Fruit fly (Drosophila melanogaster): Measurements from ENCODE around the gene bsk.

Gene bsk

DNA sequence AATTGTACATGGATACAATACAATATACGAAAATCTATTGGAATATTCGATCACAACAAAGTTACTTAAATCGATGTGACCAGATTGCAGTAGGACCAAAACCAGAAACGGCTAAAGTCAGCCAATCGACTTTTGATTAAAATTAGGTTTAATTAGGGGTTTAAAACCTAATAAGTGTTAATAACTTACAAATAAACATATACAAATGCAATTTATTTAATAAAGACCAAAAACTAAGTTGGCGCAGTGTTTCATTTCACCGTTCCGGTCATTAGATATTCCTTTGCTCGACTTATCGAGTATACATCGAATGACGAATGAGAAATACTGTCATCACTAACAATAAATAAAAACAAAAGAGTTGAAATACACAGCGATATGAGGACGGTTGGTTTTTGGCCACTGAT, at the start of gene bsk, which contains the start of gene CG31717:
Gene bsk (minus strand): TSS at position 61 of the 407 bp plus-strand sequence.
Gene CG31717 (plus strand): TSS at position 297 of the 407 bp plus-strand sequence.
- TF ChIP-seq CG17801 (GFP tag; optimal IDR thresholded peaks at IDR 0.05; ENCODE audit: partially characterized antibody), result peak; percentile 51

DNA sequence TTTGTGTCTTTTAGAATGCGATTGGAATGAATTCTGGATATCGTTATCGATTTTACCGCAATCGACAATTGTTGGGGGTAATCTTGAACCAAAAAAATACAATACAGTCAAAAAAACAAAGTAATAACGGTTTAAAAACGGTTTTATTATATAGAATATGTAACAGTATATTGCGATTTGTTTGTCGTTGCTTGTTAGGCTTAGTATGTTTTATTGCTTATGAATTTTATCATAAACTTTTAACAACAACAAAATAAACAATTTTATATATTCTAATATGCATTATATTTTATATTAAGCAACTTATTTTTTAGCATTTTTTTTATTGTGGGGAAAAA, 49.5 kb upstream of the bsk start, which contains the start of gene CYLD:
Gene CYLD (minus strand): TSS at position 38 of the 338 bp plus-strand sequence.
- TF ChIP-seq CG17801 (GFP tag; optimal IDR thresholded peaks at IDR 0.05; ENCODE audit: partially characterized antibody), result peak; percentile 66

DNA sequence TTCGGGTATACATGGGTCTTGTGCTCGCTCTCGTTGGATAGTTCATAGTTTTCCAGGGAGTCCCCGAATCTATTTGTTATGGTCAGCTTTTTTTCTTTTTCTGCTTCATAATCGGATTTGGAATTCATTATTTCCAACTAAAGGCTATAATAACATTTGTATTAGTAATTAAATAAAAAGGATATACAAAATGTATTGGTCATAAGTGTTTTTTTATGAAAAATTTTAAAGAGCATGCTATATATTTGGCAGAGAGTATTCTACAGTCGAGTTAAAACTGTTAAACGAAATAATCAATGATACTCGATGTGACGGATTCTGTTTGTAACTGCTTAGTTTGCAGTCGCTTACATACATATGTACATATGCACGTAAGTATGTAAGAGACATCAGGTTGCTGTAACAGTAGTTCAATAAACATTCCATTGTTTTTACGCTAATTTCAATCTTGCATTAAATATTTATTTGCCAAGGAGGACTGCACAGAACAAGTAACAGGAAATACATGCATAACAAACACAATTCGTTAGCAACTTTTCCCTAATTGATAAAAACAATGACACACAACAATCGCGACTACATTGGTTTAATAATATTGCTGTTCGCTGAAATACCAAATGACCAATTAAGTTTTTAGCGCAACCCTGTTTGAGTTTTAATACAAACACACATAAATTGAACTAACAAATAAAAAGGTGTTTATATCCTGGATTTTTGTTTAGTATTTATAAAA, 48.9 kb upstream of the bsk start:
- TF ChIP-seq CG17801 (GFP tag; optimal IDR thresholded peaks at IDR 0.05; ENCODE audit: partially characterized antibody), result no peak

dm6 chr2L:10298306-10298705, 48.0 kb upstream of the bsk start:
- TF ChIP-seq CG17801 (GFP tag; optimal IDR thresholded peaks at IDR 0.05; ENCODE audit: partially characterized antibody), result no peak

dm6 chr2L:10294798-10295669, 44.7 kb upstream of the bsk start, which contains the start of gene Hand:
TSS of gene Hand (minus strand) at chr2L:10295385.
- no peak for TF ChIP-seq CG17801 (GFP tag; optimal IDR thresholded peaks at IDR 0.05; ENCODE audit: partially characterized antibody)

dm6 chr2L:10292066-10292560, 41.8 kb upstream of the bsk start, which contains the start of gene Ufd4:
TSS of gene Ufd4 (minus strand) at chr2L:10292365.
- peak; percentile 65 for TF ChIP-seq CG17801 (GFP tag; optimal IDR thresholded peaks at IDR 0.05; ENCODE audit: partially characterized antibody)

- no peak for TF ChIP-seq CG17801 (GFP tag; optimal IDR thresholded peaks at IDR 0.05; ENCODE audit: partially characterized antibody)
Measured at dm6 chr2L:10291276-10291675, 41.0 kb upstream of the bsk start.

- no peak for TF ChIP-seq CG17801 (GFP tag; optimal IDR thresholded peaks at IDR 0.05; ENCODE audit: partially characterized antibody)
Measured at dm6 chr2L:10280772-10281171, 30.5 kb upstream of the bsk start, which contains the start of gene CG34043. TSS of gene CG34043 (minus strand) at chr2L:10280872.

- TF ChIP-seq CG17801 (GFP tag; optimal IDR thresholded peaks at IDR 0.05; ENCODE audit: partially characterized antibody), result peak; percentile 26
Measured at dm6 chr2L:10278658-10279057, 28.4 kb upstream of the bsk start, which contains the start of gene Utx. TSS of gene Utx (minus strand) at chr2L:10278811.

dm6 chr2L:10277362-10277761, 27.1 kb upstream of the bsk start:
- TF ChIP-seq CG17801 (GFP tag; optimal IDR thresholded peaks at IDR 0.05; ENCODE audit: partially characterized antibody), result peak; percentile 37

DNA sequence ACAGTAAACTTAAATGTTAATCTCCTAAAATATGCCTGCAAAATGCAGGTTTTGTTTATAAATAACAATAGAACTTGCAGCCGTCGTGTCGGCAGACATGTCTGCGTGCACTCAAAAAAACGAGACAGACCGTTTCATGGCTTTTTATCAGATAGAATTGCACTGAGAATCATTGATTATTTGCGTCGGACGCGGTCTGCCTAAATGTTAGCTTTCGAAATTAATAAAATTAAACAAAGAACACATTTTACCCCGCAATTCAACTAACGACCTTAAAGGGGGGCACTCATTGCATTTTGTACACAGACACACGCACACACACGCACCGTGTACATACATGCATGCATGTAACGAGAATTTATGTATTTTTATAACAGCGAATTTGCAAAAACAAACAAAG, 26.5 kb upstream of the bsk start:
- TF ChIP-seq CG17801 (GFP tag; optimal IDR thresholded peaks at IDR 0.05; ENCODE audit: partially characterized antibody), result no peak

dm6 chr2L:10276436-10276835, 26.1 kb upstream of the bsk start:
- peak; percentile 79 for TF ChIP-seq CG17801 (GFP tag; optimal IDR thresholded peaks at IDR 0.05; ENCODE audit: partially characterized antibody)

dm6 chr2L:10272224-10272623, 21.9 kb upstream of the bsk start, which contains the start of gene trk:
TSS of gene trk (minus strand) at chr2L:10272324.
- TF ChIP-seq CG17801 (GFP tag; optimal IDR thresholded peaks at IDR 0.05; ENCODE audit: partially characterized antibody), result peak; percentile 34

DNA sequence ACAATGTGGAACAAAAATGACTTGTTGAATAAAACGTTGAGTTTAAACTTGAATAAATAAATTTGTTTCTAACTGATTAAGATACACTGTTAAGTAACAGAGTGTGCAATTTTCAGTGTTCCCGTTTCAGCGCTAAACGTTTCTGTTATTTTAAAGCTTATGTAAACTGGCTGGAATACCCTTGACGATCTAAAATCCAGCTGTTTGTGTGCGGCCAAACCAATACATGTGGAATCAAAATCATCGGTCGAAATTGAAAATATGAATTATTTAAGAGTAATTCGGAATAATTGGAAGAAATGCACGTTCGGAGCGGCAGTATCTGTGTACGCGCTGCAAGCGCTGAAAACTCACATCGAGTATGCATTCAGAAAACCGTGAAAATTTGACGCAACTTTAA, 19.6 kb upstream of the bsk start, which contains the start of gene Mulk:
Gene Mulk (plus strand): TSS at position 198 of the 400 bp plus-strand sequence.
- no peak for TF ChIP-seq CG17801 (GFP tag; optimal IDR thresholded peaks at IDR 0.05; ENCODE audit: partially characterized antibody)

dm6 chr2L:10268688-10269087, 18.4 kb upstream of the bsk start, which contains the start of gene CG4957:
TSS of gene CG4957 (plus strand) at chr2L:10268872.
- TF ChIP-seq CG17801 (GFP tag; optimal IDR thresholded peaks at IDR 0.05; ENCODE audit: partially characterized antibody), result no peak

Data from ovary, adult (tissue).